Fruit fly (Drosophila melanogaster): ENCODE results near the gene Hibch.

Gene Hibch

dm6 chr3R:15371833-15372232 is 14.8 kb downstream of the Hibch start, which contains the start of the genes Ccm3 and CG6136 (continued):
- no peak for TF ChIP-seq jing (GFP tag; optimal IDR thresholded peaks at IDR 0.05)
- TF ChIP-seq gcm (GFP tag; optimal IDR thresholded peaks at IDR 0.05): peak; percentile 27
- TF ChIP-seq dysf (GFP tag; IDR thresholded peaks at IDR 0.05): peak; percentile 43; the same call in 2 of the 3 replicates
- TF ChIP-seq Doc3 (GFP tag; IDR thresholded peaks at IDR 0.05; ENCODE audit: partially characterized antibody): peak; percentile 82
- TF ChIP-seq wek (GFP tag; optimal IDR thresholded peaks at IDR 0.05): no peak
- no peak for TF ChIP-seq bowl (GFP tag; IDR thresholded peaks at IDR 0.05)
- TF ChIP-seq Hmr (GFP tag; optimal IDR thresholded peaks at IDR 0.05): peak; percentile 69
- peak; percentile 62 for TF ChIP-seq CG3995 (GFP tag; optimal IDR thresholded peaks at IDR 0.05)
- no peak for TF ChIP-seq kni (GFP tag; optimal IDR thresholded peaks at IDR 0.05)
- TF ChIP-seq Fer2 (tag; optimal IDR thresholded peaks at IDR 0.05): no peak
- peak; percentile 41; the same call in 1 of the 2 replicates for TF ChIP-seq Adf1 (GFP tag; IDR thresholded peaks at IDR 0.05)
- TF ChIP-seq wdn (GFP tag; IDR thresholded peaks at IDR 0.05): no peak; the same call in 1 of the 2 replicates
- TF ChIP-seq sim (GFP tag; IDR thresholded peaks at IDR 0.05): no peak
- TF ChIP-seq Ravus (GFP tag; IDR thresholded peaks at IDR 0.05): no peak
- 0 out of 3 replicates have a peak, but pooled peaks have one; percentile 23 for TF ChIP-seq CG11695 (GFP tag; IDR thresholded peaks at IDR 0.05)
- no peak for TF ChIP-seq Mrtf (GFP tag; IDR thresholded peaks at IDR 0.05)
- 0 out of 2 replicates have a peak, but pooled peaks have one; percentile 12 for TF ChIP-seq sisA (GFP tag; IDR thresholded peaks at IDR 0.05)
- TF ChIP-seq CrebB (tag; optimal IDR thresholded peaks at IDR 0.05): peak; percentile 21
- TF ChIP-seq Dek (tag; optimal IDR thresholded peaks at IDR 0.05): no peak
- peak; percentile 87 for TF ChIP-seq mld (GFP tag; IDR thresholded peaks at IDR 0.05; ENCODE audit: partially characterized antibody)
- peak; percentile 2 for TF ChIP-seq jumu (GFP tag; optimal IDR thresholded peaks at IDR 0.05)
- peak; percentile 86 for TF ChIP-seq hb (GFP tag; IDR thresholded peaks at IDR 0.05; ENCODE audit: partially characterized antibody)
- no peak for TF ChIP-seq CG6175 (GFP tag; IDR thresholded peaks at IDR 0.05)
- no peak for TF ChIP-seq Lim3 (GFP tag; IDR thresholded peaks at IDR 0.05)
- TF ChIP-seq mam (GFP tag; optimal IDR thresholded peaks at IDR 0.05): peak; percentile 30
- TF ChIP-seq CG2875 (GFP tag; optimal IDR thresholded peaks at IDR 0.05): no peak
- TF ChIP-seq sc (optimal IDR thresholded peaks at IDR 0.05): no peak
- TF ChIP-seq sc (GFP tag; optimal IDR thresholded peaks at IDR 0.05): no peak
- no peak for TF ChIP-seq CG8765 (GFP tag; IDR thresholded peaks at IDR 0.05)
- no peak for TF ChIP-seq CG1647 (GFP tag; optimal IDR thresholded peaks at IDR 0.05)
- peak; percentile 56; the same call in 1 of the 2 replicates for TF ChIP-seq E2f1 (GFP tag; IDR thresholded peaks at IDR 0.05)
- no peak for TF ChIP-seq CG1024 (GFP tag; IDR thresholded peaks at IDR 0.05)
- peak; percentile 43 for TF ChIP-seq Xbp1 (GFP tag; optimal IDR thresholded peaks at IDR 0.05)
- peak; percentile 26 for TF ChIP-seq CG6683 (GFP tag; optimal IDR thresholded peaks at IDR 0.05)
- TF ChIP-seq lilli (GFP tag; optimal IDR thresholded peaks at IDR 0.05): peak; percentile 52
- peak; percentile 93 for TF ChIP-seq zen2 (GFP tag; IDR thresholded peaks at IDR 0.05; ENCODE audit: partially characterized antibody)
- TF ChIP-seq Vsx1 (GFP tag; optimal IDR thresholded peaks at IDR 0.05): no peak
- peak; percentile 10 for TF ChIP-seq dmrt11E (tag; optimal IDR thresholded peaks at IDR 0.05)
- peak; percentile 49 for TF ChIP-seq CG3163 (GFP tag; optimal IDR thresholded peaks at IDR 0.05)
- peak; percentile 30 for TF ChIP-seq CG4424 (GFP tag; optimal IDR thresholded peaks at IDR 0.05)
- TF ChIP-seq sna (GFP tag; IDR thresholded peaks at IDR 0.05; ENCODE audit: partially characterized antibody): peak; percentile 85
- TF ChIP-seq Myb (GFP tag; optimal IDR thresholded peaks at IDR 0.05): peak; percentile 64
- TF ChIP-seq hkb (optimal IDR thresholded peaks at IDR 0.05): no peak
- TF ChIP-seq hkb (GFP tag; IDR thresholded peaks at IDR 0.05): 0 out of 2 replicates have a peak, but pooled peaks have one; percentile 41
- TF ChIP-seq CG34376 (GFP tag; optimal IDR thresholded peaks at IDR 0.05): peak; percentile 70
- no peak for TF ChIP-seq CG1529 (GFP tag; optimal IDR thresholded peaks at IDR 0.05)
- peak; percentile 81 for TF ChIP-seq CG9932 (GFP tag; IDR thresholded peaks at IDR 0.05)
- no peak for TF ChIP-seq CG14667 (GFP tag; IDR thresholded peaks at IDR 0.05)
- TF ChIP-seq CG8281 (tag; optimal IDR thresholded peaks at IDR 0.05): no peak
- no peak for TF ChIP-seq ken (GFP tag; IDR thresholded peaks at IDR 0.05)
- TF ChIP-seq CG2199 (GFP tag; IDR thresholded peaks at IDR 0.05): no peak
- TF ChIP-seq CG34224 (GFP tag; IDR thresholded peaks at IDR 0.05; ENCODE audit: partially characterized antibody): peak; percentile 92
